Worm (Caenorhabditis elegans) whole organism, late embryonic: ENCODE results near the gene oxi-1.

ENCODE experiments used
- C08G9.2 ChIP-seq: sonication (generic microtip); optimal IDR thresholded peaks from 2 replicates; lab custom pipeline; 2016; ENCODE audit warnings: mild to moderate bottlenecking, missing genetic modification characterization, moderate library complexity, missing compliant biosample characterization
- C38D4.7 ChIP-seq: fragments of 200-800 bp; sonication (Bioruptor generic); optimal IDR thresholded peaks from 2 replicates; lab custom pipeline; 2018; ENCODE audit warnings: mild to moderate bottlenecking, missing genetic modification characterization, moderate library complexity, missing compliant biosample characterization
- F13H6.1 ChIP-seq: sonication (generic microtip); optimal IDR thresholded peaks from 2 replicates; lab custom pipeline; 2016; ENCODE audit warnings: missing genetic modification characterization, missing compliant biosample characterization
- K02D7.2 ChIP-seq: sonication (generic microtip); optimal IDR thresholded peaks from 2 replicates; lab custom pipeline; 2017; ENCODE audit warnings: mild to moderate bottlenecking, missing genetic modification characterization, missing compliant biosample characterization
- K09A11.1 ChIP-seq: sonication (generic microtip); optimal IDR thresholded peaks from 2 replicates; lab custom pipeline; 2017; ENCODE audit warnings: antibody characterized with exemption, mild to moderate bottlenecking, missing genetic modification characterization, missing compliant biosample characterization; ENCODE audit not compliant: insufficient read depth
- ahr-1 ChIP-seq: sonication (generic microtip); optimal IDR thresholded peaks from 2 replicates; lab custom pipeline; 2016; ENCODE audit warnings: missing genetic modification characterization, missing compliant biosample characterization
- ama-1 ChIP-seq: fragments of 150-350 bp; optimal IDR thresholded peaks from 2 replicates; lab custom pipeline; 2014
- ceh-18 ChIP-seq: sonication (generic microtip); optimal IDR thresholded peaks from 2 replicates; lab custom pipeline; 2016; ENCODE audit warnings: missing genetic modification characterization, missing compliant biosample characterization
- ceh-19 ChIP-seq: fragments of 200-800 bp; sonication (Bioruptor generic); optimal IDR thresholded peaks from 2 replicates; lab custom pipeline; 2018; ENCODE audit warnings: mild to moderate bottlenecking, missing genetic modification characterization, missing compliant biosample characterization
- ceh-2 ChIP-seq: sonication (generic microtip); optimal IDR thresholded peaks from 2 replicates; lab custom pipeline; 2016; ENCODE audit warnings: missing genotype, missing genetic modification characterization, missing compliant biosample characterization
- ceh-22 ChIP-seq: sonication (generic microtip); optimal IDR thresholded peaks from 2 replicates; lab custom pipeline; 2017; ENCODE audit warnings: missing biosample characterization, missing genetic modification characterization
- ceh-30 ChIP-seq: fragments of 150-350 bp; optimal IDR thresholded peaks from 2 replicates; lab custom pipeline; 2014; ENCODE audit warnings: missing biosample characterization, missing genetic modification characterization
- ceh-31 ChIP-seq: sonication (generic microtip); optimal IDR thresholded peaks from 2 replicates; lab custom pipeline; 2016; ENCODE audit warnings: missing genetic modification characterization, missing compliant biosample characterization
- ceh-34 ChIP-seq: sonication (generic microtip); optimal IDR thresholded peaks from 2 replicates; lab custom pipeline; 2016; ENCODE audit warnings: mild to moderate bottlenecking, missing genetic modification characterization, missing compliant biosample characterization
- ceh-45 ChIP-seq: fragments of 200-800 bp; sonication (Bioruptor generic); IDR thresholded peaks from 2 replicates; pipeline ENCODE4 v1.3.6; 2022; ENCODE audit warnings: missing genetic modification reagents, missing genetic modification characterization, missing compliant biosample characterization
- ceh-48 ChIP-seq: sonication (generic microtip); optimal IDR thresholded peaks from 2 replicates; lab custom pipeline; 2016; ENCODE audit warnings: missing genetic modification characterization, inconsistent platforms, missing compliant biosample characterization
- ceh-6 ChIP-seq: fragments of 200-800 bp; sonication (Bioruptor generic); optimal IDR thresholded peaks from 2 replicates; lab custom pipeline; 2018; ENCODE audit warnings: mild to moderate bottlenecking, missing genetic modification characterization, missing compliant biosample characterization
- ceh-9 ChIP-seq: sonication (generic microtip); optimal IDR thresholded peaks from 2 replicates; lab custom pipeline; 2016; ENCODE audit warnings: mild to moderate bottlenecking, missing genetic modification characterization, inconsistent platforms, missing compliant biosample characterization
- che-1 ChIP-seq: sonication (generic microtip); optimal IDR thresholded peaks from 2 replicates; lab custom pipeline; 2016; ENCODE audit warnings: mild to moderate bottlenecking, missing genetic modification characterization, missing compliant biosample characterization
- dmd-4 ChIP-seq: sonication (generic microtip); optimal IDR thresholded peaks from 2 replicates; lab custom pipeline; 2016; ENCODE audit warnings: borderline replicate concordance, missing genetic modification characterization, missing compliant biosample characterization
- dve-1 ChIP-seq: sonication (generic microtip); optimal IDR thresholded peaks from 2 replicates; lab custom pipeline; 2017; ENCODE audit warnings: antibody characterized with exemption, mild to moderate bottlenecking, missing genetic modification characterization, missing compliant biosample characterization
- elt-4 ChIP-seq: sonication (generic microtip); optimal IDR thresholded peaks from 2 replicates; lab custom pipeline; 2016; ENCODE audit warnings: missing genetic modification characterization, missing compliant biosample characterization
- ets-4 ChIP-seq: sonication (generic microtip); optimal IDR thresholded peaks from 2 replicates; lab custom pipeline; 2016; ENCODE audit warnings: missing genetic modification characterization, missing compliant biosample characterization
- eyg-1 ChIP-seq: sonication (generic microtip); optimal IDR thresholded peaks from 2 replicates; lab custom pipeline; 2016; ENCODE audit warnings: missing genotype, missing genetic modification characterization, missing compliant biosample characterization
- fax-1 ChIP-seq: sonication (generic microtip); optimal IDR thresholded peaks from 2 replicates; lab custom pipeline; 2016; ENCODE audit warnings: missing genotype, missing genetic modification characterization, missing compliant biosample characterization
- fkh-10 ChIP-seq: fragments of 150-350 bp; optimal IDR thresholded peaks from 2 replicates; lab custom pipeline; 2014; ENCODE audit warnings: missing biosample characterization, missing genetic modification reagents, missing genetic modification characterization
- gmeb-2 ChIP-seq: sonication (generic microtip); optimal IDR thresholded peaks from 2 replicates; lab custom pipeline; 2016; ENCODE audit warnings: missing genetic modification characterization, inconsistent platforms, missing compliant biosample characterization
- hlh-13 ChIP-seq: fragments of 200-800 bp; sonication (Bioruptor generic); optimal IDR thresholded peaks from 2 replicates; lab custom pipeline; 2018; ENCODE audit warnings: mild to moderate bottlenecking, missing genetic modification characterization, missing compliant biosample characterization
- hlh-30 ChIP-seq: sonication (generic microtip); optimal IDR thresholded peaks from 2 replicates; lab custom pipeline; 2017; ENCODE audit warnings: antibody characterized with exemption, missing genetic modification characterization, missing compliant biosample characterization; ENCODE audit not compliant: insufficient read depth
- hlh-8 ChIP-seq: sonication (generic microtip); optimal IDR thresholded peaks from 2 replicates; lab custom pipeline; 2016; ENCODE audit warnings: missing genotype, missing genetic modification characterization, missing compliant biosample characterization
- lim-6 ChIP-seq: sonication (generic microtip); optimal IDR thresholded peaks from 2 replicates; lab custom pipeline; 2016; ENCODE audit warnings: missing genetic modification characterization, missing compliant biosample characterization
- lin-11 ChIP-seq: fragments of 200-800 bp; sonication (Bioruptor generic); optimal IDR thresholded peaks from 2 replicates; lab custom pipeline; 2018; ENCODE audit warnings: mild to moderate bottlenecking, missing genetic modification characterization, missing compliant biosample characterization
- madf-2 ChIP-seq: sonication (generic microtip); optimal IDR thresholded peaks from 2 replicates; lab custom pipeline; 2017; ENCODE audit warnings: missing genetic modification characterization, missing compliant biosample characterization
- mec-3 ChIP-seq: sonication (generic microtip); optimal IDR thresholded peaks from 2 replicates; lab custom pipeline; 2016; ENCODE audit warnings: borderline replicate concordance, missing genetic modification characterization, missing compliant biosample characterization
- odd-2 ChIP-seq: sonication (generic microtip); optimal IDR thresholded peaks from 2 replicates; lab custom pipeline; 2017; ENCODE audit warnings: antibody characterized with exemption, mild to moderate bottlenecking, missing genetic modification characterization, missing compliant biosample characterization
- pag-3 ChIP-seq: sonication (generic microtip); optimal IDR thresholded peaks from 2 replicates; lab custom pipeline; 2016; ENCODE audit warnings: missing compliant biosample characterization, missing genetic modification characterization, borderline replicate concordance
- pat-9 ChIP-seq: fragments of 200-800 bp; sonication (Bioruptor generic); optimal IDR thresholded peaks from 2 replicates; lab custom pipeline; 2018; ENCODE audit warnings: mild to moderate bottlenecking, missing genetic modification characterization, moderate library complexity, missing compliant biosample characterization
- pax-1 ChIP-seq: fragments of 150-350 bp; optimal IDR thresholded peaks from 2 replicates; lab custom pipeline; 2014; ENCODE audit warnings: missing biosample characterization, missing genetic modification characterization
- pqm-1 ChIP-seq: sonication (generic microtip); optimal IDR thresholded peaks from 2 replicates; lab custom pipeline; 2016; ENCODE audit warnings: missing genetic modification characterization, missing compliant biosample characterization
- pros-1 ChIP-seq: fragments of 150-350 bp; optimal IDR thresholded peaks from 2 replicates; lab custom pipeline; 2014; ENCODE audit warnings: missing biosample characterization, missing genetic modification reagents, missing genetic modification characterization
- ref-2 ChIP-seq: sonication (generic microtip); optimal IDR thresholded peaks from 2 replicates; lab custom pipeline; 2016; ENCODE audit warnings: missing genetic modification characterization, missing compliant biosample characterization
- sox-4 ChIP-seq: sonication (generic microtip); optimal IDR thresholded peaks from 2 replicates; lab custom pipeline; 2017; ENCODE audit warnings: mild to moderate bottlenecking, missing genetic modification characterization, inconsistent platforms, missing compliant biosample characterization
- syd-9 ChIP-seq: sonication (generic microtip); optimal IDR thresholded peaks from 2 replicates; lab custom pipeline; 2016; ENCODE audit warnings: mild to moderate bottlenecking, missing genetic modification characterization, moderate library complexity, missing compliant biosample characterization
- tbx-2 ChIP-seq: sonication (generic microtip); optimal IDR thresholded peaks from 2 replicates; lab custom pipeline; 2016; ENCODE audit warnings: missing genetic modification characterization, missing compliant biosample characterization
- tbx-7 ChIP-seq: sonication (generic microtip); optimal IDR thresholded peaks from 2 replicates; lab custom pipeline; 2016; ENCODE audit warnings: missing genotype, missing genetic modification characterization, missing compliant biosample characterization
- ttx-3 ChIP-seq: sonication (generic microtip); optimal IDR thresholded peaks from 2 replicates; lab custom pipeline; 2016; ENCODE audit warnings: missing genetic modification reagents, missing genetic modification characterization, missing compliant biosample characterization
- unc-55 ChIP-seq: sonication (generic microtip); optimal IDR thresholded peaks from 2 replicates; lab custom pipeline; 2017; ENCODE audit warnings: missing biosample characterization, missing genetic modification reagents, missing genetic modification characterization
- unc-86 ChIP-seq: sonication (generic microtip); optimal IDR thresholded peaks from 2 replicates; lab custom pipeline; 2016; ENCODE audit warnings: missing genetic modification characterization, missing compliant biosample characterization
- zip-5 ChIP-seq: sonication (generic microtip); optimal IDR thresholded peaks from 2 replicates; lab custom pipeline; 2016; ENCODE audit warnings: missing genetic modification characterization, missing compliant biosample characterization
- ztf-16 ChIP-seq: sonication (generic microtip); optimal IDR thresholded peaks from 2 replicates; lab custom pipeline; 2017; ENCODE audit warnings: missing genetic modification characterization, missing compliant biosample characterization

Gene oxi-1

ce11 chrIII:10816800-10817418 lies 41.2 kb upstream of the oxi-1 start, which contains the start of gene sca-1:
Gene sca-1 (minus strand): TSS chrIII:10816850.
- TF ChIP-seq mec-3: no peak
- TF ChIP-seq C08G9.2 (tag; lab: Kevin White, UChicago): no peak
- no peak for TF ChIP-seq pax-1 (tag; lab: Kevin White, UChicago)
- TF ChIP-seq pqm-1: no peak
- no peak for TF ChIP-seq ceh-22
- peak; percentile 32 for TF ChIP-seq ceh-34 (tag; lab: Kevin White, UChicago)
- no peak for TF ChIP-seq ets-4 (tag; lab: Kevin White, UChicago)
- no peak for TF ChIP-seq hlh-8 (tag; lab: Kevin White, UChicago)
- no peak for TF ChIP-seq hlh-13
- no peak for TF ChIP-seq ceh-2
- TF ChIP-seq ceh-18: peak; percentile 86
- no peak for TF ChIP-seq pros-1 (tag; lab: Kevin White, UChicago)
- TF ChIP-seq ttx-3: no peak
- peak; percentile 0 for TF ChIP-seq ztf-16
- no peak for TF ChIP-seq odd-2 (tag; lab: Kevin White, UChicago)
- TF ChIP-seq ref-2 (tag; lab: Kevin White, UChicago): no peak
- no peak for TF ChIP-seq hlh-30

- TF ChIP-seq odd-2 (tag; lab: Kevin White, UChicago) (no peak), ceh-30 (tag; lab: Kevin White, UChicago) (peak; percentile 63), pat-9 (tag; lab: Kevin White, UChicago) (no peak), K02D7.2 (tag; lab: Kevin White, UChicago) (no peak), ceh-48 (peak; percentile 44), F13H6.1 (no peak), ama-1 (lab: Kevin White, UChicago) (no peak), lin-11 (tag; lab: Kevin White, UChicago) (no peak), ceh-18 (no peak), ztf-16 (peak; percentile 53), fax-1 (no peak), ceh-19 (no peak), ahr-1 (no peak), gmeb-2 (no peak), fkh-10 (GFP tag; lab: Kevin White, UChicago) (no peak), hlh-13 (no peak), pag-3 (tag; lab: Kevin White, UChicago) (no peak), dmd-4 (tag; lab: Kevin White, UChicago) (no peak), K09A11.1 (tag; lab: Kevin White, UChicago) (no peak), C38D4.7 (no peak), eyg-1 (tag; lab: Kevin White, UChicago) (no peak), pqm-1 (no peak), hlh-8 (tag; lab: Kevin White, UChicago) (no peak), ceh-9 (tag; lab: Kevin White, UChicago) (no peak), unc-86 (tag; lab: Kevin White, UChicago) (peak; percentile 18), ceh-45 (GFP tag; lab: Robert Waterston, UW) (no peak), ceh-34 (tag; lab: Kevin White, UChicago) (peak; percentile 13), hlh-30 (no peak), zip-5 (no peak), syd-9 (tag; lab: Kevin White, UChicago) (no peak), lim-6 (tag; lab: Kevin White, UChicago) (no peak), pros-1 (tag; lab: Kevin White, UChicago) (no peak), ceh-31 (tag; lab: Kevin White, UChicago) (peak; percentile 70), ceh-2 (peak; percentile 23), ceh-6 (GFP tag; lab: Kevin White, UChicago) (no peak), che-1 (tag; lab: Kevin White, UChicago) (no peak), ets-4 (tag; lab: Kevin White, UChicago) (no peak), madf-2 (no peak), elt-4 (tag; lab: Kevin White, UChicago) (no peak), tbx-2 (peak; percentile 60), tbx-7 (tag; lab: Kevin White, UChicago) (no peak), sox-4 (tag; lab: Kevin White, UChicago) (no peak), unc-55 (GFP tag; lab: Kevin White, UChicago) (no peak), dve-1 (tag; lab: Kevin White, UChicago) (no peak)
Measured at ce11 chrIII:10818364-10818763, 39.7 kb upstream of the oxi-1 start.
